Fruit fly (Drosophila melanogaster) whole organism, prepupa: Measurements from ENCODE around the gene CG15385.

Experiments used
- Blimp-1 ChIP-seq: fragments of 200-800 bp; sonication (Bioruptor generic); optimal IDR thresholded peaks from 3 replicates; lab custom pipeline; 2017; ENCODE audit warnings: missing biosample characterization, missing genetic modification characterization, mild to moderate bottlenecking, moderate library complexity, missing genetic modification reagents
- salr ChIP-seq, 2 experiments: fragments of 200-800 bp; sonication (Bioruptor generic); optimal IDR thresholded peaks; 3 replicates each; lab custom pipeline; 2016 to 2018; ENCODE audit warnings: missing biosample characterization in 2 of 2, missing genetic modification characterization in 2 of 2, mild to moderate bottlenecking in 1 of 2

dm6 chr2L:2206066-2206465 lies 6.3 kb downstream of the CG15385 start, which contains the start of gene CG31668:
- no peak for TF ChIP-seq salr (GFP tag; optimal IDR thresholded peaks at IDR 0.05; lab: Kevin White, UChicago)
- no peak for TF ChIP-seq Blimp-1 (GFP tag; lab: Kevin White, UChicago)
